Worm (Caenorhabditis elegans) whole organism, young adult: ENCODE results near the gene nape-2.

Experiments
- Y56A3A.18 ChIP-seq: fragments of 200-800 bp; sonication (Bioruptor generic); IDR thresholded peaks from 2 replicates; pipeline ENCODE4 v1.3.6; 2022; ENCODE audit warnings: missing genetic modification reagents, missing genetic modification characterization, missing compliant biosample characterization
- akir-1 ChIP-seq: fragments of 200-800 bp; sonication (Bioruptor generic); optimal IDR thresholded peaks from 2 replicates; lab custom pipeline; 2018; ENCODE audit warnings: mild to moderate bottlenecking, missing genetic modification characterization, moderate library complexity, missing compliant biosample characterization
- ama-1 ChIP-seq, 3 experiments: fragments of 150-350 bp in 1 of 3; sonication (generic microtip) in 2 of 3; optimal IDR thresholded peaks; 2 replicates each; lab custom pipeline; 2014 to 2018; ENCODE audit warnings: missing biosample characterization in 2 of 3, missing genetic modification characterization in 2 of 3, missing genetic modification reagents in 2 of 3
- attf-3 ChIP-seq: fragments of 200-800 bp; sonication (Bioruptor generic); conservative IDR thresholded peaks from 2 replicates; pipeline ENCODE4 v1.3.6; 2022; ENCODE audit warnings: missing genetic modification reagents, missing genetic modification characterization, missing compliant biosample characterization
- hrde-1 ChIP-seq: sonication (generic microtip); optimal IDR thresholded peaks from 2 replicates; lab custom pipeline; 2016; ENCODE audit warnings: missing genetic modification characterization, mild to moderate bottlenecking, missing compliant biosample characterization, moderate library complexity, missing genotype, missing genetic modification reagents, borderline replicate concordance
- mcd-1 ChIP-seq: fragments of 200-800 bp; sonication (Bioruptor generic); IDR thresholded peaks from 2 replicates; pipeline ENCODE4 v1.3.6; 2022; ENCODE audit warnings: missing genetic modification reagents, missing genetic modification characterization, missing compliant biosample characterization
- mes-4 ChIP-seq: sonication (generic microtip); optimal IDR thresholded peaks from 2 replicates; lab custom pipeline; 2016; ENCODE audit warnings: missing genotype, missing genetic modification characterization, missing compliant biosample characterization
- nfya-1 ChIP-seq: sonication (generic microtip); optimal IDR thresholded peaks from 2 replicates; lab custom pipeline; 2017; ENCODE audit warnings: antibody characterized with exemption, missing compliant biosample characterization, missing genetic modification characterization, borderline replicate concordance; ENCODE audit not compliant: insufficient read depth
- rcor-1 ChIP-seq: fragments of 200-800 bp; sonication (Bioruptor generic); IDR thresholded peaks from 2 replicates; pipeline ENCODE4 v1.3.6; 2022; ENCODE audit warnings: missing genetic modification reagents, missing genetic modification characterization, missing compliant biosample characterization
- snpc-4 ChIP-seq, 5 experiments: fragments of 150-350 bp in 1 of 5; sonication (generic microtip) in 4 of 5; optimal IDR thresholded peaks; 2 replicates each; lab custom pipeline; 2014 to 2018; ENCODE audit warnings: missing genetic modification characterization in 5 of 5, missing biosample characterization in 3 of 5, antibody characterized with exemption in 2 of 5, mild to moderate bottlenecking in 2 of 5, missing compliant biosample characterization in 2 of 5, missing genotype in 2 of 5, moderate library complexity in 2 of 5, missing genetic modification reagents in 1 of 5
- tbp1 ChIP-seq: fragments of 200-800 bp; sonication (Bioruptor generic); optimal IDR thresholded peaks from 2 replicates; lab custom pipeline; 2018; ENCODE audit warnings: mild to moderate bottlenecking, missing genetic modification characterization, missing compliant biosample characterization
- unc-130 ChIP-seq: sonication (generic microtip); optimal IDR thresholded peaks from 2 replicates; lab custom pipeline; 2016; ENCODE audit warnings: missing genetic modification reagents, missing genetic modification characterization, missing compliant biosample characterization
- unc-62 ChIP-seq: fragments of 150-350 bp; optimal IDR thresholded peaks from 2 replicates; lab custom pipeline; 2014; ENCODE audit warnings: missing biosample characterization, missing genetic modification reagents, missing genetic modification characterization
- ztf-22 ChIP-seq: fragments of 200-800 bp; sonication (Bioruptor generic); optimal IDR thresholded peaks from 2 replicates; lab custom pipeline; 2018; ENCODE audit warnings: mild to moderate bottlenecking, missing genetic modification characterization, moderate library complexity, missing compliant biosample characterization

- TF ChIP-seq Y56A3A.18 (GFP tag; lab: Robert Waterston, UW) (no peak), snpc-4 (GFP tag; optimal IDR thresholded peaks at IDR 0.05; lab: Kevin White, UChicago) (no peak), snpc-4 (tag; optimal IDR thresholded peaks at IDR 0.05; lab: Kevin White, UChicago) (no peak), hrde-1 (no peak), mcd-1 (no peak), ztf-22 (GFP tag; lab: Kevin White, UChicago) (no peak), mes-4 (tag; lab: Kevin White, UChicago) (no peak), nfya-1 (no peak), akir-1 (no peak), attf-3 (GFP tag; lab: Robert Waterston, UW) (no peak), ama-1 (optimal IDR thresholded peaks at IDR 0.05; lab: Kevin White, UChicago) (no peak), ama-1 (GFP tag; optimal IDR thresholded peaks at IDR 0.05; lab: Kevin White, UChicago) (no peak), tbp1 (GFP tag; lab: Kevin White, UChicago) (no peak), unc-62 (GFP tag; lab: Kevin White, UChicago) (no peak), unc-130 (GFP tag; lab: Kevin White, UChicago) (no peak), rcor-1 (GFP tag; lab: Robert Waterston, UW) (no peak)
Measured at ce11 chrIV:3688050-3688449, 50.7 kb downstream of the nape-2 start.
